Fruit fly (Drosophila melanogaster): ENCODE data around the gene CG33783.

The CG33783 gene

dm6 chr3R:10111815-10112185, 45.2 kb downstream of the CG33783 start (continued):
- TF ChIP-seq C15 (GFP tag; IDR thresholded peaks at IDR 0.05): no peak
- no peak for TF ChIP-seq CG10462 (GFP tag; optimal IDR thresholded peaks at IDR 0.05)
- TF ChIP-seq trem (tag; optimal IDR thresholded peaks at IDR 0.05): peak; percentile 0
- peak; percentile 54 for TF ChIP-seq CG9727 (GFP tag; optimal IDR thresholded peaks at IDR 0.05)
- no peak for TF ChIP-seq chif (GFP tag; optimal IDR thresholded peaks at IDR 0.05)
- no peak for TF ChIP-seq CG7987 (GFP tag; optimal IDR thresholded peaks at IDR 0.05)
- TF ChIP-seq mld (GFP tag; IDR thresholded peaks at IDR 0.05; ENCODE audit: partially characterized antibody): no peak
- peak; percentile 46 for TF ChIP-seq CG2712 (tag; optimal IDR thresholded peaks at IDR 0.05)
- no peak for TF ChIP-seq otp (GFP tag; IDR thresholded peaks at IDR 0.05)
- no peak for TF ChIP-seq CG10543 (GFP tag; optimal IDR thresholded peaks at IDR 0.05)
- TF ChIP-seq pum (GFP tag; optimal IDR thresholded peaks at IDR 0.05): no peak
- TF ChIP-seq tna (GFP tag; IDR thresholded peaks at IDR 0.05; ENCODE audit: partially characterized antibody): no peak
- no peak for TF ChIP-seq CG14667 (GFP tag; IDR thresholded peaks at IDR 0.05)
- no peak for TF ChIP-seq emc (GFP tag; optimal IDR thresholded peaks at IDR 0.05)
- TF ChIP-seq vfl (GFP tag; optimal IDR thresholded peaks at IDR 0.05): no peak
- TF ChIP-seq Oli (tag; optimal IDR thresholded peaks at IDR 0.05): peak; percentile 24
- TF ChIP-seq Taf1 (GFP tag; IDR thresholded peaks at IDR 0.05): no peak
- peak; percentile 22 for TF ChIP-seq CG18619 (GFP tag; optimal IDR thresholded peaks at IDR 0.05)
- TF ChIP-seq caup (GFP tag; optimal IDR thresholded peaks at IDR 0.05; ENCODE audit: severe bottlenecking): no peak
- no peak for TF ChIP-seq slp2 (GFP tag; optimal IDR thresholded peaks at IDR 0.05)
- no peak for TF ChIP-seq tx (GFP tag; optimal IDR thresholded peaks at IDR 0.05)
- peak; percentile 41 for TF ChIP-seq CG7839 (tag; optimal IDR thresholded peaks at IDR 0.05)
- TF ChIP-seq dan (GFP tag; IDR thresholded peaks at IDR 0.05): no peak
- TF ChIP-seq shn (GFP tag; optimal IDR thresholded peaks at IDR 0.05): no peak
- no peak for TF ChIP-seq Asciz (GFP tag; optimal IDR thresholded peaks at IDR 0.05)
- TF ChIP-seq Spps (tag; optimal IDR thresholded peaks at IDR 0.05): no peak
- no peak for TF ChIP-seq Usf (GFP tag; optimal IDR thresholded peaks at IDR 0.05)
- TF ChIP-seq CG11456 (GFP tag; IDR thresholded peaks at IDR 0.05): no peak
- TF ChIP-seq CG9817 (tag; optimal IDR thresholded peaks at IDR 0.05): no peak
- TF ChIP-seq MBD-R2 (GFP tag; IDR thresholded peaks at IDR 0.05): no peak
- TF ChIP-seq HHEX (GFP tag; optimal IDR thresholded peaks at IDR 0.05): no peak
- TF ChIP-seq CG12219 (GFP tag; optimal IDR thresholded peaks at IDR 0.05): no peak
- TF ChIP-seq CG4424 (GFP tag; optimal IDR thresholded peaks at IDR 0.05): peak; percentile 39
- TF ChIP-seq yki (optimal IDR thresholded peaks at IDR 0.05): no peak
- no peak for TF ChIP-seq Gsc (GFP tag; IDR thresholded peaks at IDR 0.05)
- no peak for TF ChIP-seq nerfin-2 (GFP tag; IDR thresholded peaks at IDR 0.05; ENCODE audit: partially characterized antibody)
- no peak for TF ChIP-seq CG4707 (GFP tag; optimal IDR thresholded peaks at IDR 0.05)
- TF ChIP-seq CG1024 (GFP tag; IDR thresholded peaks at IDR 0.05): no peak
- 0 out of 3 replicates have a peak, but pooled peaks have one; percentile 25 for TF ChIP-seq gce (GFP tag; IDR thresholded peaks at IDR 0.05)
- no peak for TF ChIP-seq Ravus (GFP tag; IDR thresholded peaks at IDR 0.05)
- TF ChIP-seq CG14014 (GFP tag; IDR thresholded peaks at IDR 0.05): no peak
- TF ChIP-seq her (GFP tag; optimal IDR thresholded peaks at IDR 0.05): no peak
- TF ChIP-seq NC2α (GFP tag; optimal IDR thresholded peaks at IDR 0.05): no peak
- peak; percentile 26 for TF ChIP-seq CG9437 (GFP tag; optimal IDR thresholded peaks at IDR 0.05)
- TF ChIP-seq Bdp1 (GFP tag; optimal IDR thresholded peaks at IDR 0.05): no peak
- TF ChIP-seq CG18764 (GFP tag; optimal IDR thresholded peaks at IDR 0.05): no peak
- TF ChIP-seq Eip74EF (GFP tag; optimal IDR thresholded peaks at IDR 0.05): no peak
- no peak for TF ChIP-seq HmgZ (tag; optimal IDR thresholded peaks at IDR 0.05)
- TF ChIP-seq CG32532 (GFP tag; IDR thresholded peaks at IDR 0.05): no peak
- no peak for TF ChIP-seq repo (GFP tag; optimal IDR thresholded peaks at IDR 0.05)
- no peak for TF ChIP-seq Sin3A (optimal IDR thresholded peaks at IDR 0.05)
- TF ChIP-seq CG4328 (GFP tag; optimal IDR thresholded peaks at IDR 0.05): no peak
- TF ChIP-seq CG12104 (GFP tag; optimal IDR thresholded peaks at IDR 0.05): no peak
